Worm (Caenorhabditis elegans): ENCODE results near the gene ZK688.10.

The ZK688.10 gene

ce11 chrIII:7858407-7859029 is 38.3 kb downstream of the ZK688.10 start, which contains the start of the genes coq-5 and ufm-1 (continued):
- TF ChIP-seq K11D2.4 (GFP tag; IDR thresholded peaks at IDR 0.05) (no peak), F52B5.7 (tag; optimal IDR thresholded peaks at IDR 0.05) (no peak)

ce11 chrIII:7857142-7857541 is 39.7 kb downstream of the ZK688.10 start, which contains the start of gene tag-307:
Gene tag-307 (minus strand): TSS chrIII:7857242.
- no peak for TF ChIP-seq ZK185.1 (tag; optimal IDR thresholded peaks at IDR 0.05; ENCODE audit: poor library complexity, severe bottlenecking)
- no peak for TF ChIP-seq ztf-6 (GFP tag; IDR thresholded peaks at IDR 0.05)
- TF ChIP-seq pbrm-1 (GFP tag; IDR thresholded peaks at IDR 0.05) = no peak
- no peak for TF ChIP-seq attf-6 (GFP tag; IDR thresholded peaks at IDR 0.05)
- TF ChIP-seq ccch-3 (GFP tag; optimal IDR thresholded peaks at IDR 0.05) = no peak
- TF ChIP-seq somi-1 (GFP tag; optimal IDR thresholded peaks at IDR 0.05) = no peak
- TF ChIP-seq madf-8 (GFP tag; conservative IDR thresholded peaks at IDR 0.05) = no peak
- no peak for TF ChIP-seq F52B5.7 (tag; optimal IDR thresholded peaks at IDR 0.05)
- no peak for TF ChIP-seq efl-1 (GFP tag; optimal IDR thresholded peaks at IDR 0.05)
- no peak for TF ChIP-seq rcor-1 (GFP tag; IDR thresholded peaks at IDR 0.05)
- no peak for TF ChIP-seq sptf-2 (GFP tag; optimal IDR thresholded peaks at IDR 0.05)
- TF ChIP-seq hsf-1 (GFP tag; IDR thresholded peaks at IDR 0.05) = no peak
- no peak for TF ChIP-seq dox-1 (GFP tag; IDR thresholded peaks at IDR 0.05)
- TF ChIP-seq zfh-2 (GFP tag; conservative IDR thresholded peaks at IDR 0.05) = no peak
- no peak for TF ChIP-seq hrde-1 (tag; optimal IDR thresholded peaks at IDR 0.05; ENCODE audit: borderline replicate concordance)
- no peak for TF ChIP-seq K11D2.4 (GFP tag; IDR thresholded peaks at IDR 0.05)

- TF ChIP-seq mes-4 (tag; optimal IDR thresholded peaks at IDR 0.05) (no peak), madf-10 (tag; optimal IDR thresholded peaks at IDR 0.05) (no peak), aptf-2 (GFP tag; conservative IDR thresholded peaks at IDR 0.05) (no peak), madf-6 (GFP tag; IDR thresholded peaks at IDR 0.05) (peak; percentile 58), lir-1 (GFP tag; conservative IDR thresholded peaks at IDR 0.05) (no peak), rpc-1 (optimal IDR thresholded peaks at IDR 0.05) (no peak), rpc-1 (tag; optimal IDR thresholded peaks at IDR 0.05) (no peak), bed-2 (GFP tag; IDR thresholded peaks at IDR 0.05) (no peak), pbrm-1 (GFP tag; IDR thresholded peaks at IDR 0.05) (peak; percentile 66; the same call in 1 of the 2 replicates), xnd-1 (tag; optimal IDR thresholded peaks at IDR 0.05) (no peak), zim-3 (tag; optimal IDR thresholded peaks at IDR 0.05) (no peak), mel-28 (tag; optimal IDR thresholded peaks at IDR 0.05; ENCODE audit: borderline replicate concordance) (no peak), ets-4 (GFP tag; optimal IDR thresholded peaks at IDR 0.05) (no peak), B0035.1 (tag; optimal IDR thresholded peaks at IDR 0.05) (no peak), madf-8 (GFP tag; conservative IDR thresholded peaks at IDR 0.05) (peak; percentile 11; the same call in 1 of the 2 replicates), sdz-38 (tag; optimal IDR thresholded peaks at IDR 0.05) (no peak), lin-35 (GFP tag; optimal IDR thresholded peaks at IDR 0.05) (peak in 1 of 3 experiments; percentile 22), Y56A3A.18 (GFP tag; IDR thresholded peaks at IDR 0.05) (0 out of 2 replicates have a peak, but pooled peaks have one; percentile 46), hmg-1.2 (GFP tag; IDR thresholded peaks at IDR 0.05) (peak; percentile 20; the same call in 1 of the 2 replicates), F22D6.2 (tag; optimal IDR thresholded peaks at IDR 0.05) (no peak), ceh-91 (GFP tag; IDR thresholded peaks at IDR 0.05) (no peak), tlf-1 (GFP tag; optimal IDR thresholded peaks at IDR 0.05) (peak; percentile 64), dpff-1 (tag; optimal IDR thresholded peaks at IDR 0.05) (no peak), attf-3 (GFP tag; conservative IDR thresholded peaks at IDR 0.05) (no peak), efl-1 (GFP tag; optimal IDR thresholded peaks at IDR 0.05) (peak; percentile 14), hlh-26 (GFP tag; conservative IDR thresholded peaks at IDR 0.05) (no peak), aptf-3 (GFP tag; IDR thresholded peaks at IDR 0.05) (no peak), attf-5 (GFP tag; optimal IDR thresholded peaks at IDR 0.05) (no peak), let-526 (GFP tag; IDR thresholded peaks at IDR 0.05) (no peak), sptf-2 (GFP tag; optimal IDR thresholded peaks at IDR 0.05) (no peak), nhr-80 (tag; optimal IDR thresholded peaks at IDR 0.05) (no peak), F57C9.4 (tag; optimal IDR thresholded peaks at IDR 0.05) (no peak), fkh-3 (tag; optimal IDR thresholded peaks at IDR 0.05) (no peak)
These were observed 41.4 kb downstream of the ZK688.10 start for ce11 chrIII:7855468-7855867.

All from whole organism, young adult.